Fruit fly (Drosophila melanogaster) whole organism, embryonic: ENCODE data around the gene SMC6.

Experiments used
- Adf1 ChIP-seq: fragments of 200-800 bp; sonication (Bioruptor generic); IDR thresholded peaks from 2 replicates; pipeline ENCODE4 v1.3.6; 2022; ENCODE audit warnings: missing biosample characterization, missing genetic modification characterization
- CG10209 ChIP-seq: fragments of 200-800 bp; sonication (Bioruptor generic); optimal IDR thresholded peaks from 3 replicates; lab custom pipeline; 2017; ENCODE audit warnings: missing biosample characterization, mild to moderate bottlenecking, missing genetic modification characterization, missing genetic modification reagents
- CG10543 ChIP-seq: fragments of 200-800 bp; sonication (Bioruptor generic); optimal IDR thresholded peaks from 3 replicates; lab custom pipeline; 2017; ENCODE audit warnings: missing biosample characterization, mild to moderate bottlenecking, missing genetic modification characterization, moderate library complexity
- CG12236 ChIP-seq: fragments of 200-800 bp; sonication (Bioruptor generic); optimal IDR thresholded peaks from 2 replicates; lab custom pipeline; 2016; ENCODE audit warnings: missing biosample characterization, missing genetic modification characterization
- CG12744 ChIP-seq: fragments of 200-800 bp; sonication (Bioruptor generic); optimal IDR thresholded peaks from 2 replicates; lab custom pipeline; 2016; ENCODE audit warnings: missing biosample characterization, missing genetic modification characterization
- CG13287 ChIP-seq: fragments of 200-800 bp; sonication (Bioruptor generic); IDR thresholded peaks from 2 replicates; pipeline ENCODE4 v1.3.6; 2022; ENCODE audit warnings: missing biosample characterization, missing genetic modification characterization; ENCODE audit not compliant: partially characterized antibody
- CG13424 ChIP-seq: fragments of 200-800 bp; sonication (Bioruptor generic); optimal IDR thresholded peaks from 2 replicates; lab custom pipeline; 2019; ENCODE audit warnings: missing biosample characterization, mild to moderate bottlenecking, missing genetic modification characterization, moderate library complexity
- CG13775 ChIP-seq: fragments of 200-800 bp; sonication (Bioruptor generic); optimal IDR thresholded peaks from 3 replicates; lab custom pipeline; 2017; ENCODE audit warnings: missing biosample characterization, mild to moderate bottlenecking, missing genetic modification characterization
- CG15011 ChIP-seq: fragments of 200-800 bp; sonication (Bioruptor generic); optimal IDR thresholded peaks from 3 replicates; lab custom pipeline; 2018; ENCODE audit warnings: missing biosample characterization, mild to moderate bottlenecking, missing genetic modification characterization
- CG16813 ChIP-seq: fragments of 200-800 bp; sonication (Bioruptor generic); IDR thresholded peaks from 3 replicates; pipeline ENCODE4 v1.3.6; 2022; ENCODE audit warnings: missing biosample characterization, missing genetic modification characterization; ENCODE audit not compliant: partially characterized antibody
- CG17912 ChIP-seq: fragments of 200-800 bp; sonication (Bioruptor generic); optimal IDR thresholded peaks from 2 replicates; lab custom pipeline; 2018; ENCODE audit warnings: missing biosample characterization, mild to moderate bottlenecking, missing genetic modification characterization
- CG2129 ChIP-seq: fragments of 200-800 bp; sonication (Bioruptor generic); IDR thresholded peaks from 2 replicates; pipeline ENCODE4 v1.3.6; 2022; ENCODE audit warnings: missing biosample characterization, missing genetic modification characterization; ENCODE audit not compliant: partially characterized antibody
- CG31441 ChIP-seq: fragments of 200-800 bp; sonication (Bioruptor generic); IDR thresholded peaks from 2 replicates; pipeline ENCODE4 v1.3.6; 2022; ENCODE audit warnings: missing biosample characterization, missing genetic modification characterization
- CG33213 ChIP-seq: fragments of 200-800 bp; sonication (Bioruptor generic); optimal IDR thresholded peaks from 3 replicates; lab custom pipeline; 2016; ENCODE audit warnings: missing biosample characterization, missing genetic modification characterization
- CG34422 ChIP-seq: fragments of 200-800 bp; sonication (Bioruptor generic); IDR thresholded peaks from 3 replicates; pipeline ENCODE4 v1.3.6; 2022; ENCODE audit warnings: missing biosample characterization, missing genetic modification characterization
- CG3847 ChIP-seq: fragments of 200-800 bp; sonication (Bioruptor generic); IDR thresholded peaks from 2 replicates; pipeline ENCODE4 v1.3.6; 2022; ENCODE audit warnings: missing biosample characterization, missing genetic modification characterization
- CG4730 ChIP-seq: fragments of 200-800 bp; sonication (Bioruptor generic); IDR thresholded peaks from 2 replicates; pipeline ENCODE4 v1.3.6; 2022; ENCODE audit warnings: missing biosample characterization, missing genetic modification characterization
- CG8924 ChIP-seq: fragments of 200-800 bp; optimal IDR thresholded peaks from 3 replicates; lab custom pipeline; 2019; ENCODE audit warnings: missing biosample characterization, mild to moderate bottlenecking, missing genetic modification characterization, moderate library complexity
- CkIIα-i1 ChIP-seq: fragments of 200-800 bp; sonication (Bioruptor generic); IDR thresholded peaks from 2 replicates; pipeline ENCODE4 v1.3.6; 2022; ENCODE audit warnings: missing biosample characterization, missing genetic modification characterization
- CoRest ChIP-seq: fragments of 200-800 bp; sonication (Bioruptor generic); optimal IDR thresholded peaks from 3 replicates; lab custom pipeline; 2018; ENCODE audit warnings: missing biosample characterization, mild to moderate bottlenecking, missing genetic modification characterization, moderate library complexity
- D19A ChIP-seq: fragments of 200-800 bp; optimal IDR thresholded peaks from 3 replicates; lab custom pipeline; 2019; ENCODE audit warnings: missing biosample characterization, mild to moderate bottlenecking, missing genetic modification characterization, moderate library complexity
- Dip2 ChIP-seq: fragments of 200-800 bp; sonication (Bioruptor generic); IDR thresholded peaks from 2 replicates; pipeline ENCODE4 v1.3.6; 2022; ENCODE audit warnings: missing biosample characterization, missing genetic modification characterization
- Dll ChIP-seq: fragments of 200-800 bp; sonication (Bioruptor generic); IDR thresholded peaks from 4 replicates; pipeline ENCODE4 v1.3.6; 2022; ENCODE audit warnings: missing biosample characterization, missing genetic modification characterization; ENCODE audit not compliant: partially characterized antibody
- Elba2 ChIP-seq: fragments of 200-800 bp; sonication (Bioruptor generic); optimal IDR thresholded peaks from 3 replicates; lab custom pipeline; 2016; ENCODE audit warnings: missing biosample characterization, missing genetic modification characterization
- Ets65A ChIP-seq: fragments of 200-800 bp; sonication (Bioruptor generic); peaks from one replicate; lab custom pipeline; 2016; ENCODE audit warnings: missing biosample characterization, missing genetic modification characterization
- HLH3B ChIP-seq: fragments of 200-800 bp; sonication (Bioruptor generic); IDR thresholded peaks from 2 replicates; pipeline ENCODE4 v1.3.6; 2022; ENCODE audit warnings: missing biosample characterization, missing genetic modification characterization
- MBD-R2 ChIP-seq: fragments of 200-800 bp; sonication (Bioruptor generic); IDR thresholded peaks from 2 replicates; pipeline ENCODE4 v1.3.6; 2022; ENCODE audit warnings: missing biosample characterization, missing genetic modification characterization
- Mad ChIP-seq: fragments of 200-800 bp; sonication (Bioruptor generic); optimal IDR thresholded peaks from 2 replicates; lab custom pipeline; 2016; ENCODE audit warnings: missing biosample characterization, missing genetic modification characterization
- Myb ChIP-seq: fragments of 200-800 bp; sonication (Bioruptor generic); optimal IDR thresholded peaks from 2 replicates; lab custom pipeline; 2016; ENCODE audit warnings: missing biosample characterization, missing genetic modification characterization
- Oaz ChIP-seq: fragments of 200-800 bp; sonication (Bioruptor generic); IDR thresholded peaks from 2 replicates; pipeline ENCODE4 v1.3.6; 2022; ENCODE audit warnings: missing biosample characterization, missing genetic modification characterization
- Stat92E ChIP-seq, 3 experiments: fragments of >200 bp in 2 of 3; fragments of 200-800 bp in 1 of 3; sonication (Bioruptor generic) in 1 of 3; optimal IDR thresholded peaks; 2 replicates each; lab custom pipeline; 2017 to 2019; ENCODE audit warnings: missing biosample characterization in 3 of 3, missing genetic modification characterization in 3 of 3, mild to moderate bottlenecking in 1 of 3, moderate library complexity in 1 of 3
- Usf ChIP-seq: fragments of 200-800 bp; sonication (Bioruptor generic); optimal IDR thresholded peaks from 2 replicates; lab custom pipeline; 2017; ENCODE audit warnings: missing genotype, missing biosample characterization, missing genetic modification characterization
- Vsx1 ChIP-seq: fragments of 200-800 bp; sonication (Bioruptor generic); optimal IDR thresholded peaks from 2 replicates; lab custom pipeline; 2017; ENCODE audit warnings: missing biosample characterization, mild to moderate bottlenecking, missing genetic modification characterization, missing genetic modification reagents
- Xbp1 ChIP-seq: fragments of 200-800 bp; sonication (Bioruptor generic); optimal IDR thresholded peaks from 3 replicates; lab custom pipeline; 2016; ENCODE audit warnings: missing biosample characterization, mild to moderate bottlenecking, missing genetic modification characterization
- az2 ChIP-seq: fragments of 200-800 bp; sonication (Bioruptor generic); optimal IDR thresholded peaks from 3 replicates; lab custom pipeline; 2016; ENCODE audit warnings: missing biosample characterization, missing genetic modification characterization
- chif ChIP-seq, 2 experiments: fragments of 200-800 bp; sonication (Bioruptor generic); optimal IDR thresholded peaks; 3 replicates each; lab custom pipeline; 2016; ENCODE audit warnings: missing biosample characterization in 2 of 2, missing genetic modification characterization in 2 of 2
- ci ChIP-seq: fragments of 200-800 bp; sonication (Bioruptor generic); IDR thresholded peaks from 3 replicates; pipeline ENCODE4 v1.3.6; 2022; ENCODE audit warnings: missing biosample characterization, missing genetic modification characterization
- dmrt11E ChIP-seq: fragments of 200-800 bp; sonication (Bioruptor generic); optimal IDR thresholded peaks from 3 replicates; lab custom pipeline; 2018; ENCODE audit warnings: missing biosample characterization, mild to moderate bottlenecking, missing genetic modification characterization, moderate library complexity
- dpn ChIP-seq, 2 experiments: fragments of 200-800 bp; sonication (Bioruptor generic); optimal IDR thresholded peaks; 3 replicates each; lab custom pipeline; 2016; ENCODE audit warnings: missing biosample characterization in 2 of 2, missing genetic modification characterization in 2 of 2
- ems ChIP-seq: fragments of 200-800 bp; sonication (Bioruptor generic); optimal IDR thresholded peaks from 3 replicates; lab custom pipeline; 2016; ENCODE audit warnings: missing biosample characterization, missing genetic modification characterization
- gsb-n ChIP-seq: fragments of 200-800 bp; sonication (Bioruptor generic); optimal IDR thresholded peaks from 3 replicates; lab custom pipeline; 2018; ENCODE audit warnings: missing biosample characterization, mild to moderate bottlenecking, missing genetic modification characterization
- hb ChIP-seq: fragments of 200-800 bp; sonication (Bioruptor generic); IDR thresholded peaks from 3 replicates; pipeline ENCODE4 v1.3.6; 2022; ENCODE audit warnings: missing biosample characterization, missing genetic modification characterization; ENCODE audit not compliant: partially characterized antibody
- onecut ChIP-seq: fragments of 200-800 bp; sonication (Bioruptor generic); IDR thresholded peaks from 2 replicates; pipeline ENCODE4 v1.3.6; 2022; ENCODE audit warnings: missing biosample characterization, missing genetic modification characterization
- p53 ChIP-seq: fragments of 200-800 bp; sonication (Bioruptor generic); optimal IDR thresholded peaks from 2 replicates; lab custom pipeline; 2016; ENCODE audit warnings: missing biosample characterization, missing genetic modification characterization
- ranshi ChIP-seq: fragments of 200-800 bp; sonication (Bioruptor generic); IDR thresholded peaks from 2 replicates; pipeline ENCODE4 v1.3.6; 2022; ENCODE audit warnings: missing biosample characterization, missing genetic modification characterization
- sd ChIP-seq: fragments of 200-800 bp; sonication (Bioruptor generic); optimal IDR thresholded peaks from 3 replicates; lab custom pipeline; 2018; ENCODE audit warnings: missing biosample characterization, mild to moderate bottlenecking, missing genetic modification characterization, moderate library complexity
- tap ChIP-seq: fragments of 200-800 bp; optimal IDR thresholded peaks from 3 replicates; lab custom pipeline; 2019; ENCODE audit warnings: missing biosample characterization, mild to moderate bottlenecking, missing genetic modification characterization, moderate library complexity
- tna ChIP-seq: fragments of 200-800 bp; sonication (Bioruptor generic); IDR thresholded peaks from 2 replicates; pipeline ENCODE4 v1.3.6; 2022; ENCODE audit warnings: missing biosample characterization, missing genetic modification characterization; ENCODE audit not compliant: partially characterized antibody
- z ChIP-seq: fragments of 200-800 bp; sonication (Bioruptor generic); IDR thresholded peaks from 3 replicates; pipeline ENCODE4 v1.3.6; 2022; ENCODE audit warnings: missing biosample characterization, missing genetic modification characterization
- zfh1 ChIP-seq: fragments of 200-800 bp; sonication (Bioruptor generic); IDR thresholded peaks from 3 replicates; pipeline ENCODE4 v1.3.6; 2022; ENCODE audit warnings: missing biosample characterization, missing genetic modification characterization

The SMC6 gene

dm6 chr3R:24169362-24169761, 23.9 kb downstream of the SMC6 start, which contains the start of gene CG5510 (continued):
- TF ChIP-seq hb (GFP tag; lab: Robert Waterston, UW) (peak; percentile 96), D19A (peak; percentile 11), p53 (GFP tag; lab: Kevin White, UChicago) (peak; percentile 23), CG10209 (GFP tag; lab: Kevin White, UChicago) (peak; percentile 15), CG8924 (tag; lab: Kevin White, UChicago) (peak; percentile 2), Myb (GFP tag; lab: Kevin White, UChicago) (peak; percentile 97), Adf1 (peak; percentile 38; the same call in 1 of the 2 replicates), az2 (GFP tag; lab: Kevin White, UChicago) (peak; percentile 16), CG4730 (no peak), ranshi (peak; percentile 55; the same call in 1 of the 2 replicates), CG13775 (GFP tag; lab: Kevin White, UChicago) (peak; percentile 38), zfh1 (GFP tag; lab: Robert Waterston, UW) (0 out of 3 replicates have a peak, but pooled peaks have one; percentile 42), CG10543 (GFP tag; lab: Kevin White, UChicago) (peak; percentile 34), Usf (GFP tag; lab: Kevin White, UChicago) (no peak), Oaz (GFP tag; lab: Robert Waterston, UW) (no peak), MBD-R2 (peak; percentile 98), tap (tag; lab: Kevin White, UChicago) (no peak), CG12236 (GFP tag; lab: Kevin White, UChicago) (no peak), CG13424 (tag; lab: Kevin White, UChicago) (peak; percentile 39), Ets65A (peak; percentile 96), Dll (peak; percentile 97), Xbp1 (peak; percentile 65), dpn (GFP tag; optimal IDR thresholded peaks at IDR 0.05; lab: Kevin White, UChicago) (peak; percentile 46 to 68), gsb-n (tag; lab: Kevin White, UChicago) (peak; percentile 13), CG12744 (GFP tag; lab: Kevin White, UChicago) (peak; percentile 8), dmrt11E (tag; lab: Kevin White, UChicago) (peak; percentile 11), CG16813 (peak; percentile 98), CG34422 (GFP tag; lab: Robert Waterston, UW) (peak; percentile 93), ci (peak; percentile 71; the same call in 2 of the 3 replicates), z (no peak), CG13287 (GFP tag; lab: Robert Waterston, UW) (peak; percentile 99), CG2129 (GFP tag; lab: Robert Waterston, UW) (peak; percentile 86), CG15011 (GFP tag; lab: Kevin White, UChicago) (no peak), Dip2 (GFP tag; lab: Robert Waterston, UW) (no peak), ems (GFP tag; lab: Kevin White, UChicago) (peak; percentile 71), CG33213 (GFP tag; lab: Kevin White, UChicago) (peak; percentile 11), chif (GFP tag; optimal IDR thresholded peaks at IDR 0.05; lab: Kevin White, UChicago) (peak; percentile 13 to 48), CG31441 (peak; percentile 91), Vsx1 (GFP tag; lab: Kevin White, UChicago) (no peak), HLH3B (GFP tag; lab: Robert Waterston, UW) (peak; percentile 47), CoRest (tag; lab: Kevin White, UChicago) (peak; percentile 62), CG17912 (GFP tag; lab: Kevin White, UChicago) (no peak), Mad (peak; percentile 75), onecut (GFP tag; lab: Robert Waterston, UW) (peak; percentile 39; the same call in 1 of the 2 replicates), CkIIα-i1 (GFP tag; lab: Robert Waterston, UW) (no peak), tna (GFP tag; lab: Robert Waterston, UW) (peak; percentile 98), CG3847 (GFP tag; lab: Robert Waterston, UW) (peak; percentile 54), Elba2 (GFP tag; lab: Kevin White, UChicago) (peak; percentile 33), Stat92E (GFP tag; optimal IDR thresholded peaks at IDR 0.05; lab: Kevin White, UChicago) (peak in 1 of 3 experiments; percentile 42), sd (tag; lab: Kevin White, UChicago) (peak; percentile 32)
